Fruit fly (Drosophila melanogaster): Measurements from ENCODE around the gene CG17544.

Gene CG17544

DNA sequence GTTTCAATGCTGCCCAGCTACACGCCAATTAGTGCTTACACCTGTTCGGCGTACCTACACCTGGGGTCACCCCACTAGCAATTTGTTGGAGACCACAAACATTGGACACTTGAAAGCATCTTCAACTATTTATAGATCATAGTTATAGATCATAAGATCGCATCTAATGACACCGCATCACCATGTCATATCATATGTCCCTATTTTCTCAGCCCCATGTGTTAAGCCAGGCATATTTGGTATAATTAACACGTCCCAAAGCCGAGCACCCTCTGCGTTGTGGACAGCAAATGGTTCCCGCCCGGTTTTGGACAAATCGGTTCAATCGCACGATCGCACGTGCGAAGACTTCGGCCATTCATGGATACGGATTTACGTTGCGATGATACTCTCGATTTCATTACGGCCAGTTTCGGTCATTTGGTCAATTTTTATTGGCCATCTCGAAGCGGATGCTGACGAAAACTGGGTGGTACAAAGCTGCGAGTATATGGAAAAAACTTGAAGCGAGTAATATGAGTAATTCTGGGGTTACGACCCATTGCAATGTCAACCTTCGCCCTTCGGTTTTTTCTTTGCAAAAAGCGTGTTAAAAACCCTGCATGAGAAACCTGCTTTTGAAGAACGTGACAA, 41.4 kb upstream of the CG17544 start (continued):
- TF ChIP-seq Hr38 (GFP tag; optimal IDR thresholded peaks at IDR 0.05) (no peak), spab (GFP tag; optimal IDR thresholded peaks at IDR 0.05) (peak; percentile 27), CG1621 (tag; optimal IDR thresholded peaks at IDR 0.05) (peak; percentile 59), CG11902 (GFP tag; optimal IDR thresholded peaks at IDR 0.05) (peak; percentile 22), CG31627 (GFP tag; optimal IDR thresholded peaks at IDR 0.05) (peak; percentile 11), ss (GFP tag; optimal IDR thresholded peaks at IDR 0.05) (no peak), svp (GFP tag) (peak; percentile 68), CG7368 (GFP tag; optimal IDR thresholded peaks at IDR 0.05) (peak; percentile 7), Blimp-1 (GFP tag; optimal IDR thresholded peaks at IDR 0.05) (peak; percentile 69), CG6854 (GFP tag; optimal IDR thresholded peaks at IDR 0.05) (no peak), topi (GFP tag; optimal IDR thresholded peaks at IDR 0.05) (peak; percentile 49), acj6 (GFP tag; optimal IDR thresholded peaks at IDR 0.05) (peak; percentile 74), CG9139 (GFP tag; optimal IDR thresholded peaks at IDR 0.05) (no peak), CG15336 (GFP tag; IDR thresholded peaks at IDR 0.05) (peak; percentile 74), fd59A (GFP tag; optimal IDR thresholded peaks at IDR 0.05) (peak; percentile 73), Hr4 (GFP tag; optimal IDR thresholded peaks at IDR 0.05) (peak; percentile 81), CG8632 (GFP tag; optimal IDR thresholded peaks at IDR 0.05) (peak; percentile 21), CG32006 (GFP tag; optimal IDR thresholded peaks at IDR 0.05) (peak; percentile 68), net (GFP tag; optimal IDR thresholded peaks at IDR 0.05) (peak; percentile 86), Smox (GFP tag; optimal IDR thresholded peaks at IDR 0.05) (peak; percentile 48), CG6276 (GFP tag; optimal IDR thresholded peaks at IDR 0.05) (no peak), CG3032 (tag; optimal IDR thresholded peaks at IDR 0.05) (peak; percentile 54)

DNA sequence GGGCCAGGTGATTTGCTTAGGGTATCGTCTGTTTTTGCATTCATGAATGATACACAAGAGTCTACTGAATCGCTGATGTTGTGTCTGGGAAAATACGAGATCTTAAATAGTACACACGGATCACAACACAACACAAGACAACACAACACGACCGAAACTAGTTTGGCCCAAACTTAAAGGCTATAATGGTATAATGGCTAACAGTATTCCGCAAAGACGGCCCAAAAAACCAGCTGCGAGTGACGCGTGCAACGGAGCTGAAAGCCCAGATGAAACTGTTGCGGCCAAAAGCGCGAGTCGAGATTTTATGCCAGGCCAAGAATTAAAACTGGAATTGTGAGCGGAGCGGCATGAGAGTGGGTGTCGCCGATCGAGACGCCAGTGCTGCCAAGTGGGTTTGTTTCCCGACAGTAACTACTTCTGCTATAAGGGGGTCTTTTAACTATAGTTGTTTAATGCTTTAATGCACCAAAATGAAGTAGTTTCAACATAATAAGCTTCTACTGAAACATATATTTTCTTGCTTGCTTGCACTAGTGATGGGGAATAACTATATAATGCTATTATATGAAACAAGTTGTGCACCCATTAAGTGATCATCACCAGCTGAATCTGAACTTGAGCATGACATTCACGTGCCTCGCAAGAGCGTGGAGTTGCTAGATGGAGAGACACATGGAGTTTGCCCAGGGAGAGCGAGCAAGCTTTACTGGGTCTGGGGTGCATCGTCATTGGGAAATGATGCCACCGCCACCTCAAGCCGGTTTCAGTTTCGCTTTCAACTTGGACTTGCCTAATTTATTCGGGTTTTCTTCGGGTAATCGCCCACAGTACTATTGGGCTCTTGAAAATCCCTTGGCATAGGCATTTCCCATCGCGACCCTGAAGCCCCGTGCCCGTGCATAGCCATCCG, 40.6 kb upstream of the CG17544 start:
- TF ChIP-seq eg (GFP tag; IDR thresholded peaks at IDR 0.05) (peak; percentile 39; the same call in 1 of the 3 replicates), CG4318 (GFP tag; optimal IDR thresholded peaks at IDR 0.05) (no peak), CG16779 (tag; optimal IDR thresholded peaks at IDR 0.05) (no peak), CG6854 (GFP tag; optimal IDR thresholded peaks at IDR 0.05) (peak; percentile 33), Hr4 (GFP tag; optimal IDR thresholded peaks at IDR 0.05) (peak; percentile 18), dac (GFP tag; optimal IDR thresholded peaks at IDR 0.05) (no peak), Ets21C (GFP tag; optimal IDR thresholded peaks at IDR 0.05) (no peak), svp (GFP tag) (no peak), fd59A (GFP tag; optimal IDR thresholded peaks at IDR 0.05) (no peak), CG8119 (GFP tag; IDR thresholded peaks at IDR 0.05) (peak; percentile 57; the same call in 2 of the 3 replicates), topi (GFP tag; optimal IDR thresholded peaks at IDR 0.05) (no peak), Met (GFP tag; optimal IDR thresholded peaks at IDR 0.05) (no peak), dsx (GFP tag; optimal IDR thresholded peaks at IDR 0.05; ENCODE audit: poor library complexity, severe bottlenecking) (peak; percentile 38), CG8632 (GFP tag; optimal IDR thresholded peaks at IDR 0.05) (peak; percentile 4), Blimp-1 (GFP tag; optimal IDR thresholded peaks at IDR 0.05) (peak; percentile 50), lz (GFP tag; optimal IDR thresholded peaks at IDR 0.05) (no peak), Lpt (GFP tag; optimal IDR thresholded peaks at IDR 0.05) (peak; percentile 18), Eip78C (GFP tag) (peak; percentile 76), achi (GFP tag; optimal IDR thresholded peaks at IDR 0.05) (peak; percentile 23), CG9139 (GFP tag; optimal IDR thresholded peaks at IDR 0.05) (no peak), CG6792 (GFP tag; optimal IDR thresholded peaks at IDR 0.05) (no peak), CG3032 (tag; optimal IDR thresholded peaks at IDR 0.05) (no peak), CG10631 (GFP tag; optimal IDR thresholded peaks at IDR 0.05) (no peak), ss (GFP tag; optimal IDR thresholded peaks at IDR 0.05) (peak; percentile 7 to 37), CG15336 (GFP tag; IDR thresholded peaks at IDR 0.05) (peak; percentile 30; the same call in 1 of the 2 replicates), pdm3 (GFP tag; optimal IDR thresholded peaks at IDR 0.05) (peak; percentile 10), esn (GFP tag; optimal IDR thresholded peaks at IDR 0.05) (peak; percentile 44), CG32006 (GFP tag; optimal IDR thresholded peaks at IDR 0.05) (peak; percentile 10), Ets96B (tag; optimal IDR thresholded peaks at IDR 0.05) (peak; percentile 43), CG1621 (tag; optimal IDR thresholded peaks at IDR 0.05) (no peak), Hr39 (GFP tag; optimal IDR thresholded peaks at IDR 0.05) (no peak), cyc (GFP tag; optimal IDR thresholded peaks at IDR 0.05) (no peak), CG6163 (GFP tag; IDR thresholded peaks at IDR 0.05) (peak; percentile 36; the same call in 1 of the 3 replicates), CG6808 (GFP tag; optimal IDR thresholded peaks at IDR 0.05) (peak; percentile 99), Eip75B (GFP tag; optimal IDR thresholded peaks at IDR 0.05) (peak; percentile 13)

Measured in whole organism, prepupa.